Worm (Caenorhabditis elegans): Measurements from ENCODE around the gene spp-7.
A peak's percentile ranks its signal among the peaks of the same experiment; 100 is the strongest.

Gene spp-7

DNA sequence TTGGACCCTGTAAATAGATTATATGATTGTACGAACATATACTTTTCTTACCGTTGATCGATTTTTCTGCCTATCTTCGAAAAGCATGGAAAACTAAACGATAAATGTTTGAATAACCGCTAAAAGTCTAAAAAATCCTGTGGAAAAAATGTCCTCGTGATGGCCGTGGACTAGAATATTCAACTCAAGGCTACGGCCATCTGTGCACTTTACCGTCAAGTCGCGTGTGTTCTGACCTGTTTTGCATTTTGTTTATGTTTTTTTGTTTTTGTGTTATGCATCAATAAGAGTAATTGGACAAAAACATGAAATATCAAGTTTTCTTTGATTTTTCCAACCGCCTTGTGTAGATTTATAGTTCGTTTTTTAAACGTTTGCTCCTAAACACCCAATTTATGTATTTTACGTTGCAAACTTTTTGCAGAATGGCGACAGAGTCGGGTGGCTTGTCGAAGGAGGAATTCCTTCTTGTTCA lies 51.4 kb downstream of the spp-7 start, which contains the start of the genes hda-6 and F41H10.4 (continued):
- TF ChIP-seq lir-3 (tag; optimal IDR thresholded peaks at IDR 0.05; ENCODE audit: poor library complexity) (peak; percentile 96), fkh-10 (GFP tag; optimal IDR thresholded peaks at IDR 0.05) (no peak), mep-1 (tag; optimal IDR thresholded peaks at IDR 0.05) (peak; percentile 93), sptf-1 (tag; optimal IDR thresholded peaks at IDR 0.05) (no peak), C16A3.4 (tag; optimal IDR thresholded peaks at IDR 0.05) (peak; percentile 71), ztf-4 (tag; optimal IDR thresholded peaks at IDR 0.05) (peak; percentile 34), ceh-82 (tag; optimal IDR thresholded peaks at IDR 0.05) (peak; percentile 55 to 68 (median 57)), ztf-11 (tag; optimal IDR thresholded peaks at IDR 0.05) (peak in 1 of 2 experiments; percentile 89), F16B12.6 (tag; optimal IDR thresholded peaks at IDR 0.05) (peak; percentile 88), aly-2 (tag; optimal IDR thresholded peaks at IDR 0.05) (no peak), nhr-90 (tag; optimal IDR thresholded peaks at IDR 0.05; ENCODE audit: poor library complexity) (peak; percentile 83), snpc-4 (tag; optimal IDR thresholded peaks at IDR 0.05) (peak; percentile 76), tbx-2 (tag; optimal IDR thresholded peaks at IDR 0.05) (peak; percentile 88), nhr-71 (tag; optimal IDR thresholded peaks at IDR 0.05) (peak; percentile 90), unc-86 (tag; optimal IDR thresholded peaks at IDR 0.05) (peak; percentile 72), alr-1 (tag; optimal IDR thresholded peaks at IDR 0.05; ENCODE audit: borderline replicate concordance) (no peak), unc-98 (GFP tag; IDR thresholded peaks at IDR 0.05) (peak; percentile 59; the same call in 1 of the 2 replicates), elt-2 (tag; optimal IDR thresholded peaks at IDR 0.05) (peak; percentile 57), elt-3 (tag; optimal IDR thresholded peaks at IDR 0.05) (peak in 2 of 6 experiments; percentile 31 to 42), pqm-1 (tag; optimal IDR thresholded peaks at IDR 0.05) (no peak), hlh-17 (GFP tag; optimal IDR thresholded peaks at IDR 0.05; ENCODE audit: borderline replicate concordance) (no peak), ces-1 (GFP tag; optimal IDR thresholded peaks at IDR 0.05) (no peak), aha-1 (tag; optimal IDR thresholded peaks at IDR 0.05) (no peak), ets-5 (GFP tag; IDR thresholded peaks at IDR 0.05) (no peak), zag-1 (tag; optimal IDR thresholded peaks at IDR 0.05) (no peak), hpl-2 (GFP tag; optimal IDR thresholded peaks at IDR 0.05) (peak; percentile 2), sup-37 (GFP tag; optimal IDR thresholded peaks at IDR 0.05) (no peak), nhr-11 (tag; optimal IDR thresholded peaks at IDR 0.05) (no peak), ama-1 (optimal IDR thresholded peaks at IDR 0.05) (no peak), skn-1 (tag; optimal IDR thresholded peaks at IDR 0.05) (no peak), nhr-47 (tag; optimal IDR thresholded peaks at IDR 0.05) (peak; percentile 86), pax-3 (tag; optimal IDR thresholded peaks at IDR 0.05) (peak; percentile 65), dpl-1 (GFP tag; optimal IDR thresholded peaks at IDR 0.05) (peak; percentile 67 to 82 (median 81)), ceh-90 (tag; optimal IDR thresholded peaks at IDR 0.05) (peak; percentile 85), grh-1 (GFP tag; IDR thresholded peaks at IDR 0.05) (peak; percentile 71), mdl-1 (tag; optimal IDR thresholded peaks at IDR 0.05) (peak in 1 of 2 experiments; percentile 72), fkh-8 (tag; optimal IDR thresholded peaks at IDR 0.05) (peak; percentile 71), unc-62 (GFP tag; optimal IDR thresholded peaks at IDR 0.05) (no peak), unc-130 (tag; optimal IDR thresholded peaks at IDR 0.05) (peak; percentile 92), mef-2 (tag; optimal IDR thresholded peaks at IDR 0.05) (peak; percentile 15), jun-1 (tag; optimal IDR thresholded peaks at IDR 0.05) (no peak), lin-35 (GFP tag; optimal IDR thresholded peaks at IDR 0.05) (peak; percentile 80 to 88), pag-3 (tag; optimal IDR thresholded peaks at IDR 0.05; ENCODE audit: borderline replicate concordance, insufficient read depth) (no peak), dsc-1 (tag; optimal IDR thresholded peaks at IDR 0.05) (peak; percentile 85)
